Fruit fly (Drosophila melanogaster): ENCODE results near the gene mRpL2.

Gene mRpL2

DNA sequence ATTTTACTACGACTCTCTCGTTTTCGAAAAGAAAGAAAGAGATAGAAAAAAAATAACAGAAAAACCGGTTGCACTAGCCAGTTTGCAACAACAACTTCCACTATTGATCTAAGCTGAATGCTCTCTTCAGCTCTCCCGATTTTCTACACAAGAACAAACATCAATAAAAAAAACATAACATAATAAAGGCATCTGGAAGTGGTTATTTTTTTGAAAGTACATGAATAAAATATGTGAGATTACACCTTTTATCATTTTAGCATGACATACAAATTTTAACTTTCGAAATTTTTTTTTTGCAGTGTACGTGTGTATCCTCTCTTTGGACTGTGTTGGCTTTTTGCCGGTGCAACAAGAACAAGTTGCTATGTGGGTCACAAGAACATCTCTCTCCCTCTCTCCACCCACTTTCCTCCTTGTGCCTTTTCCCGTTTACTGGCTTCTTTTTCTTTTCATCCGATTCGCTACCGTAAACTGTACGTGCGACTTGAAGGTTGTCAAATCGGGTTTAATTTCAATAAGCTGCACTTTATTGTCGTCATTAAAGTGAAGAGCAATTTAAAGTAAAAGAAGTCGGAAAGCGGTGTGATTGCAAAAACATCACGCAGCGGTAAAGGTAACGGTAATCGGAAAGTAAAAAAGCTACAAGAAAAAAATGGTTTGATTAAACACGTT is 36.0 kb upstream of the mRpL2 start (continued):
- peak; percentile 96 for TF ChIP-seq CG14441 (GFP tag; IDR thresholded peaks at IDR 0.05)
- TF ChIP-seq ATbp (GFP tag; optimal IDR thresholded peaks at IDR 0.05), result peak; percentile 95
- TF ChIP-seq CG32767 (GFP tag; IDR thresholded peaks at IDR 0.05), result peak; percentile 97
- TF ChIP-seq CG1529 (GFP tag; optimal IDR thresholded peaks at IDR 0.05), result peak; percentile 97
- peak; percentile 92 for TF ChIP-seq Vsx1 (GFP tag; optimal IDR thresholded peaks at IDR 0.05)
- TF ChIP-seq CG4360 (GFP tag; IDR thresholded peaks at IDR 0.05), result peak; percentile 86
- TF ChIP-seq yki (optimal IDR thresholded peaks at IDR 0.05), result no peak
- peak; percentile 97 for TF ChIP-seq unpg (GFP tag; optimal IDR thresholded peaks at IDR 0.05)
- TF ChIP-seq CG10979 (tag; optimal IDR thresholded peaks at IDR 0.05), result peak; percentile 99
- peak; percentile 70 for TF ChIP-seq schlank (tag; optimal IDR thresholded peaks at IDR 0.05)
- TF ChIP-seq Sry-δ (GFP tag; optimal IDR thresholded peaks at IDR 0.05), result peak; percentile 72
- peak; percentile 93 for TF ChIP-seq CG14050 (GFP tag; IDR thresholded peaks at IDR 0.05)
- peak; percentile 96 for TF ChIP-seq Sox100B (GFP tag; optimal IDR thresholded peaks at IDR 0.05)
- TF ChIP-seq ci (GFP tag; IDR thresholded peaks at IDR 0.05), result peak; percentile 99
- peak; percentile 93 for TF ChIP-seq CG18619 (GFP tag; optimal IDR thresholded peaks at IDR 0.05)
- peak; percentile 56 for TF ChIP-seq MESR4 (GFP tag; optimal IDR thresholded peaks at IDR 0.05)
- TF ChIP-seq tgo (GFP tag; IDR thresholded peaks at IDR 0.05), result peak; percentile 95
- TF ChIP-seq E2f2 (GFP tag; IDR thresholded peaks at IDR 0.05), result peak; percentile 80
- TF ChIP-seq Bgb (GFP tag; IDR thresholded peaks at IDR 0.05; ENCODE audit: partially characterized antibody), result no peak
- peak; percentile 90 for TF ChIP-seq CG3847 (GFP tag; IDR thresholded peaks at IDR 0.05)
- peak; percentile 97 for TF ChIP-seq H2.0 (GFP tag; IDR thresholded peaks at IDR 0.05)
- TF ChIP-seq knrl (GFP tag; IDR thresholded peaks at IDR 0.05; ENCODE audit: partially characterized antibody), result no peak
- TF ChIP-seq ash1 (GFP tag; optimal IDR thresholded peaks at IDR 0.05), result peak; percentile 33
- peak; percentile 97 for TF ChIP-seq Hsf (GFP tag; optimal IDR thresholded peaks at IDR 0.05)
- TF ChIP-seq lov (optimal IDR thresholded peaks at IDR 0.05), result no peak
- peak; percentile 97 for TF ChIP-seq lov (GFP tag; IDR thresholded peaks at IDR 0.05)
- peak; percentile 94 for TF ChIP-seq CG12299 (tag; optimal IDR thresholded peaks at IDR 0.05)
- peak; percentile 36; the same call in 1 of the 2 replicates for TF ChIP-seq Dip2 (GFP tag; IDR thresholded peaks at IDR 0.05)
- peak; percentile 74 for TF ChIP-seq CG11560 (tag; IDR thresholded peaks at IDR 0.05)
- TF ChIP-seq cas (GFP tag; IDR thresholded peaks at IDR 0.05), result peak; percentile 78
- peak; percentile 87 for TF ChIP-seq Oaz (GFP tag; IDR thresholded peaks at IDR 0.05)
- TF ChIP-seq HLH4C (GFP tag; IDR thresholded peaks at IDR 0.05; ENCODE audit: partially characterized antibody), result no peak
- peak; percentile 97 for TF ChIP-seq CG17361 (GFP tag; IDR thresholded peaks at IDR 0.05)
- peak; percentile 69 for TF ChIP-seq CTCF (GFP tag; optimal IDR thresholded peaks at IDR 0.05)
- peak; percentile 93 for TF ChIP-seq grau (tag; optimal IDR thresholded peaks at IDR 0.05)
- peak; percentile 76 for TF ChIP-seq crol (GFP tag; IDR thresholded peaks at IDR 0.05)
- peak; percentile 96 for TF ChIP-seq CG3726 (GFP tag; IDR thresholded peaks at IDR 0.05)
- TF ChIP-seq sd (tag; optimal IDR thresholded peaks at IDR 0.05), result no peak
- peak; percentile 91 for TF ChIP-seq zf30C (GFP tag; optimal IDR thresholded peaks at IDR 0.05)
- TF ChIP-seq CG4820 (GFP tag; optimal IDR thresholded peaks at IDR 0.05), result peak; percentile 97
- TF ChIP-seq CG32772 (GFP tag; IDR thresholded peaks at IDR 0.05), result peak; percentile 96
- peak; percentile 97 for TF ChIP-seq CG8388 (GFP tag; optimal IDR thresholded peaks at IDR 0.05)
- peak; percentile 88 for TF ChIP-seq CG8281 (tag; optimal IDR thresholded peaks at IDR 0.05)
- peak; percentile 82 for TF ChIP-seq Kr (GFP tag; optimal IDR thresholded peaks at IDR 0.05)
- peak; percentile 95 for TF ChIP-seq Chrac-16 (GFP tag; optimal IDR thresholded peaks at IDR 0.05)
- TF ChIP-seq CG10267 (tag; optimal IDR thresholded peaks at IDR 0.05), result peak; percentile 94
- peak; percentile 96 for TF ChIP-seq CG12942 (GFP tag; optimal IDR thresholded peaks at IDR 0.05)
- TF ChIP-seq CG8478 (optimal IDR thresholded peaks at IDR 0.05), result no peak
- TF ChIP-seq sens (GFP tag), result peak; percentile 100
- TF ChIP-seq stc (GFP tag; IDR thresholded peaks at IDR 0.05), result peak; percentile 95
- peak; percentile 98 for TF ChIP-seq Xrp1 (GFP tag; IDR thresholded peaks at IDR 0.05)
- peak; percentile 96 for TF ChIP-seq CG6689 (GFP tag; IDR thresholded peaks at IDR 0.05)

Data from whole organism, embryonic.